Worm (Caenorhabditis elegans) whole organism, L4/young adult: ENCODE results near the gene inpp-1.
"Not testable (repeated sequence)": the region's sequence is repeated elsewhere in the genome, so short reads cannot be mapped to it uniquely, and the experiment has no call there.

Experiments used
- W03F9.2 ChIP-seq: fragments of 150-350 bp; optimal IDR thresholded peaks from 2 replicates; lab custom pipeline; 2014; ENCODE audit warnings: missing biosample characterization, missing genetic modification characterization
- dao-5 ChIP-seq: sonication (generic microtip); optimal IDR thresholded peaks from 2 replicates; lab custom pipeline; 2016; ENCODE audit warnings: missing genotype, missing genetic modification characterization, moderate library complexity, missing compliant biosample characterization
- him-1 ChIP-seq: sonication (generic microtip); optimal IDR thresholded peaks from 2 replicates; lab custom pipeline; 2016; ENCODE audit warnings: missing genotype, missing genetic modification reagents, missing genetic modification characterization, missing compliant biosample characterization

Gene inpp-1

ce11 chrIV:10766071-10766470 lies 7.6 kb downstream of the inpp-1 start:
- TF ChIP-seq him-1 (tag; lab: Kevin White, UChicago) = no peak
- no peak for TF ChIP-seq dao-5
- peak; percentile 71 for TF ChIP-seq W03F9.2 (tag; lab: Kevin White, UChicago)

ce11 chrIV:10765053-10765452 lies 8.7 kb downstream of the inpp-1 start, which contains the start of gene T25B9.12:
Gene T25B9.12, plus strand, starts transcription at chrIV:10765353.
- TF ChIP-seq W03F9.2 (tag; lab: Kevin White, UChicago) (no peak), dao-5 (no peak), him-1 (tag; lab: Kevin White, UChicago) (no peak)

ce11 chrIV:10764206-10764605 lies 9.5 kb downstream of the inpp-1 start, which contains the start of gene T25B9.11:
Gene T25B9.11, plus strand, starts transcription at chrIV:10764506.
- TF ChIP-seq him-1 (tag; lab: Kevin White, UChicago) (no peak), W03F9.2 (tag; lab: Kevin White, UChicago) (no peak), dao-5 (no peak)

ce11 chrIV:10761344-10761743 lies 12.4 kb downstream of the inpp-1 start, which contains the start of gene ugt-54:
Gene ugt-54, plus strand, starts transcription at chrIV:10761698.
- TF ChIP-seq dao-5 = no peak
- no peak for TF ChIP-seq W03F9.2 (tag; lab: Kevin White, UChicago)
- no peak for TF ChIP-seq him-1 (tag; lab: Kevin White, UChicago)

- TF ChIP-seq W03F9.2 (tag; lab: Kevin White, UChicago) (no peak), him-1 (tag; lab: Kevin White, UChicago) (no peak), dao-5 (no peak)
Observed at ce11 chrIV:10757616-10758193, 16.0 kb downstream of the inpp-1 start, which contains the start of the genes T25B9.4 and T25B9.6. Gene T25B9.4, minus strand, starts transcription at chrIV:10757716. Gene T25B9.6, plus strand, starts transcription at chrIV:10758143.

ce11 chrIV:10754685-10755084 lies 19.0 kb downstream of the inpp-1 start, which contains the start of gene T25B9.5:
Gene T25B9.5, minus strand, starts transcription at chrIV:10754785.
- no peak for TF ChIP-seq W03F9.2 (tag; lab: Kevin White, UChicago)
- no peak for TF ChIP-seq him-1 (tag; lab: Kevin White, UChicago)
- no peak for TF ChIP-seq dao-5

ce11 chrIV:10751740-10752139 lies 22.0 kb downstream of the inpp-1 start, which contains the start of gene T25B9.2:
Gene T25B9.2, minus strand, starts transcription at chrIV:10751840.
- not testable (repeated sequence) for TF ChIP-seq W03F9.2 (tag; lab: Kevin White, UChicago); him-1 (tag; lab: Kevin White, UChicago); dao-5

ce11 chrIV:10750041-10750440 lies 23.7 kb downstream of the inpp-1 start, which contains the start of gene T25B9.1:
Gene T25B9.1, minus strand, starts transcription at chrIV:10750141.
- no peak for TF ChIP-seq dao-5
- no peak for TF ChIP-seq him-1 (tag; lab: Kevin White, UChicago)
- no peak for TF ChIP-seq W03F9.2 (tag; lab: Kevin White, UChicago)

ce11 chrIV:10745332-10745731 lies 28.4 kb downstream of the inpp-1 start:
- TF ChIP-seq W03F9.2 (tag; lab: Kevin White, UChicago) (no peak), him-1 (tag; lab: Kevin White, UChicago) (no peak), dao-5 (no peak)

ce11 chrIV:10744475-10744874 lies 29.2 kb downstream of the inpp-1 start, which contains the start of gene T25B9.3:
Gene T25B9.3, plus strand, starts transcription at chrIV:10744775.
- TF ChIP-seq him-1 (tag; lab: Kevin White, UChicago) (no peak), W03F9.2 (tag; lab: Kevin White, UChicago) (no peak), dao-5 (no peak)

- no peak for TF ChIP-seq dao-5
- no peak for TF ChIP-seq W03F9.2 (tag; lab: Kevin White, UChicago)
- TF ChIP-seq him-1 (tag; lab: Kevin White, UChicago) = no peak
Observed at ce11 chrIV:10738328-10738727, 35.4 kb downstream of the inpp-1 start, which contains the start of gene ssp-34. Gene ssp-34, minus strand, starts transcription at chrIV:10738602.

- no peak for TF ChIP-seq dao-5
- no peak for TF ChIP-seq him-1 (tag; lab: Kevin White, UChicago)
- TF ChIP-seq W03F9.2 (tag; lab: Kevin White, UChicago) = no peak
Observed at ce11 chrIV:10737011-10737553, 36.6 kb downstream of the inpp-1 start, which contains the start of gene grl-21. Gene grl-21, plus strand, starts transcription at chrIV:10737474.

- TF ChIP-seq him-1 (tag; lab: Kevin White, UChicago) = no peak
- TF ChIP-seq W03F9.2 (tag; lab: Kevin White, UChicago) = peak; percentile 22
- no peak for TF ChIP-seq dao-5
Observed at ce11 chrIV:10734527-10735436, 38.9 kb downstream of the inpp-1 start, which contains the start of the genes orc-5 and cyb-1. Gene orc-5, minus strand, starts transcription at chrIV:10734588. Gene cyb-1, plus strand, starts transcription at chrIV:10735216.
